Worm (Caenorhabditis elegans) whole organism, young adult: ENCODE measurements around the gene C07D10.5.

Experiments
- B0336.3 ChIP-seq: fragments of 200-800 bp; sonication (Bioruptor generic); IDR thresholded peaks from 2 replicates; pipeline ENCODE4 v1.3.6; 2022; ENCODE audit warnings: missing genetic modification characterization, missing compliant biosample characterization
- F23B12.7 ChIP-seq: sonication (generic microtip); optimal IDR thresholded peaks from 2 replicates; lab custom pipeline; 2017; ENCODE audit warnings: missing genetic modification characterization, mild to moderate bottlenecking, missing compliant biosample characterization, antibody characterized with exemption, moderate library complexity; ENCODE audit not compliant: insufficient read depth
- F49E8.2 ChIP-seq: sonication (generic microtip); optimal IDR thresholded peaks from 3 replicates; lab custom pipeline; 2017; ENCODE audit warnings: missing genetic modification characterization, mild to moderate bottlenecking, missing compliant biosample characterization, antibody characterized with exemption, moderate library complexity; ENCODE audit not compliant: insufficient read depth
- T07F8.4 ChIP-seq: sonication (generic microtip); optimal IDR thresholded peaks from 2 replicates; lab custom pipeline; 2016; ENCODE audit warnings: mild to moderate bottlenecking, missing genetic modification characterization, moderate library complexity, missing compliant biosample characterization
- T26A5.8 ChIP-seq: sonication (generic microtip); optimal IDR thresholded peaks from 2 replicates; lab custom pipeline; 2016; ENCODE audit warnings: missing genetic modification characterization, missing compliant biosample characterization
- Y53F4B.3 ChIP-seq: fragments of 200-800 bp; sonication (Bioruptor generic); IDR thresholded peaks from 2 replicates; pipeline ENCODE4 v1.3.6; 2022; ENCODE audit warnings: missing genetic modification reagents, missing genetic modification characterization, missing compliant biosample characterization
- Y56A3A.18 ChIP-seq: fragments of 200-800 bp; sonication (Bioruptor generic); IDR thresholded peaks from 2 replicates; pipeline ENCODE4 v1.3.6; 2022; ENCODE audit warnings: missing genetic modification reagents, missing genetic modification characterization, missing compliant biosample characterization
- Y67H2A.10 ChIP-seq: fragments of 200-800 bp; sonication (Bioruptor generic); conservative IDR thresholded peaks from 2 replicates; pipeline ENCODE4 v1.3.6; 2022; ENCODE audit warnings: missing genetic modification reagents, missing genetic modification characterization, missing compliant biosample characterization
- atf-7 ChIP-seq: sonication (generic microtip); optimal IDR thresholded peaks from 2 replicates; lab custom pipeline; 2017; ENCODE audit warnings: mild to moderate bottlenecking, missing genetic modification characterization, missing compliant biosample characterization
- athp-1 ChIP-seq: sonication (generic microtip); optimal IDR thresholded peaks from 2 replicates; lab custom pipeline; 2017; ENCODE audit warnings: mild to moderate bottlenecking, missing genetic modification characterization, missing compliant biosample characterization
- attf-6 ChIP-seq: fragments of 200-800 bp; sonication (Bioruptor generic); IDR thresholded peaks from 2 replicates; pipeline ENCODE4 v1.3.6; 2022; ENCODE audit warnings: missing genetic modification reagents, missing genetic modification characterization, missing compliant biosample characterization
- bed-1 ChIP-seq: fragments of 200-800 bp; sonication (Bioruptor generic); IDR thresholded peaks from 2 replicates; pipeline ENCODE4 v1.3.6; 2022; ENCODE audit warnings: missing genetic modification reagents, missing genetic modification characterization, missing compliant biosample characterization
- ccch-3 ChIP-seq: fragments of 200-800 bp; sonication (Bioruptor generic); optimal IDR thresholded peaks from 2 replicates; lab custom pipeline; 2018; ENCODE audit warnings: mild to moderate bottlenecking, missing genetic modification characterization, missing compliant biosample characterization
- cebp-2 ChIP-seq: fragments of 200-800 bp; sonication (Bioruptor generic); IDR thresholded peaks from 2 replicates; pipeline ENCODE4 v1.3.6; 2022; ENCODE audit warnings: missing genetic modification characterization, missing compliant biosample characterization
- efl-1 ChIP-seq: fragments of 150-350 bp; optimal IDR thresholded peaks from 2 replicates; lab custom pipeline; 2014; ENCODE audit warnings: missing biosample characterization, missing genetic modification reagents, missing genetic modification characterization
- egl-18 ChIP-seq: fragments of 200-800 bp; sonication (Bioruptor generic); IDR thresholded peaks from 2 replicates; pipeline ENCODE4 v1.3.6; 2022; ENCODE audit warnings: missing genetic modification reagents, missing genetic modification characterization, missing compliant biosample characterization
- egrh-3 ChIP-seq: fragments of 200-800 bp; sonication (Bioruptor generic); IDR thresholded peaks from 2 replicates; pipeline ENCODE4 v1.3.6; 2022; ENCODE audit warnings: missing genetic modification reagents, missing genetic modification characterization, missing compliant biosample characterization
- ets-4 ChIP-seq: fragments of 200-800 bp; sonication (Bioruptor generic); optimal IDR thresholded peaks from 2 replicates; lab custom pipeline; 2018; ENCODE audit warnings: mild to moderate bottlenecking, missing genetic modification characterization, missing compliant biosample characterization
- fkh-3 ChIP-seq: sonication (generic microtip); optimal IDR thresholded peaks from 2 replicates; lab custom pipeline; 2016; ENCODE audit warnings: mild to moderate bottlenecking, missing genetic modification characterization, missing compliant biosample characterization
- gei-17 ChIP-seq: fragments of 200-800 bp; sonication (Bioruptor generic); optimal IDR thresholded peaks from 2 replicates; lab custom pipeline; 2018; ENCODE audit warnings: mild to moderate bottlenecking, missing genetic modification characterization, missing compliant biosample characterization
- him-1 ChIP-seq: sonication (generic microtip); optimal IDR thresholded peaks from 2 replicates; lab custom pipeline; 2016; ENCODE audit warnings: missing genotype, missing genetic modification reagents, missing genetic modification characterization, missing compliant biosample characterization
- hmg-1.2 ChIP-seq: fragments of 200-800 bp; sonication (Bioruptor generic); IDR thresholded peaks from 2 replicates; pipeline ENCODE4 v1.3.6; 2022; ENCODE audit warnings: missing genetic modification reagents, missing genetic modification characterization, missing compliant biosample characterization
- hmg-20 ChIP-seq: fragments of 200-800 bp; sonication (Bioruptor generic); IDR thresholded peaks from 2 replicates; pipeline ENCODE4 v1.3.6; 2022; ENCODE audit warnings: missing genetic modification reagents, missing genetic modification characterization, missing compliant biosample characterization
- lag-1 ChIP-seq: fragments of 200-800 bp; sonication (Bioruptor generic); IDR thresholded peaks from 2 replicates; pipeline ENCODE4 v1.3.6; 2022; ENCODE audit warnings: missing genetic modification reagents, missing genetic modification characterization, missing compliant biosample characterization
- let-526 ChIP-seq: fragments of 200-800 bp; sonication (Bioruptor generic); IDR thresholded peaks from 2 replicates; pipeline ENCODE4 v1.3.6; 2022; ENCODE audit warnings: missing genetic modification reagents, missing genetic modification characterization, missing compliant biosample characterization
- lin-26 ChIP-seq: fragments of 200-800 bp; sonication (Bioruptor generic); IDR thresholded peaks from 2 replicates; pipeline ENCODE4 v1.3.6; 2022; ENCODE audit warnings: missing genetic modification reagents, missing genetic modification characterization, missing compliant biosample characterization
- lin-35 ChIP-seq, 3 experiments: fragments of 150-350 bp in 2 of 3; sonication (generic microtip) in 1 of 3; optimal IDR thresholded peaks; 2 replicates each; lab custom pipeline; 2014 to 2018; ENCODE audit warnings: missing biosample characterization in 3 of 3, missing genetic modification characterization in 3 of 3, missing genetic modification reagents in 3 of 3
- lin-54 ChIP-seq: fragments of 200-800 bp; sonication (Bioruptor generic); optimal IDR thresholded peaks from 2 replicates; lab custom pipeline; 2018; ENCODE audit warnings: mild to moderate bottlenecking, missing genetic modification characterization, missing compliant biosample characterization
- madf-10 ChIP-seq: sonication (generic microtip); optimal IDR thresholded peaks from 2 replicates; lab custom pipeline; 2016; ENCODE audit warnings: mild to moderate bottlenecking, missing genetic modification characterization, missing compliant biosample characterization
- madf-3 ChIP-seq: fragments of 200-800 bp; sonication (Bioruptor generic); IDR thresholded peaks from 2 replicates; pipeline ENCODE4 v1.3.6; 2022; ENCODE audit warnings: missing genetic modification reagents, missing genetic modification characterization, missing compliant biosample characterization
- mcd-1 ChIP-seq: fragments of 200-800 bp; sonication (Bioruptor generic); IDR thresholded peaks from 2 replicates; pipeline ENCODE4 v1.3.6; 2022; ENCODE audit warnings: missing genetic modification reagents, missing genetic modification characterization, missing compliant biosample characterization
- mes-4 ChIP-seq: sonication (generic microtip); optimal IDR thresholded peaks from 2 replicates; lab custom pipeline; 2016; ENCODE audit warnings: missing genotype, missing genetic modification characterization, missing compliant biosample characterization
- nfya-1 ChIP-seq: sonication (generic microtip); optimal IDR thresholded peaks from 2 replicates; lab custom pipeline; 2017; ENCODE audit warnings: antibody characterized with exemption, missing compliant biosample characterization, missing genetic modification characterization, borderline replicate concordance; ENCODE audit not compliant: insufficient read depth
- nfyb-1 ChIP-seq: fragments of 200-800 bp; sonication (Bioruptor generic); IDR thresholded peaks from 2 replicates; pipeline ENCODE4 v1.3.6; 2022; ENCODE audit warnings: missing genetic modification reagents, missing genetic modification characterization, missing compliant biosample characterization
- nhr-120 ChIP-seq: fragments of 200-800 bp; sonication (Bioruptor generic); IDR thresholded peaks from 2 replicates; pipeline ENCODE4 v1.3.6; 2022; ENCODE audit warnings: missing genetic modification characterization, missing compliant biosample characterization
- nhr-179 ChIP-seq: sonication (generic microtip); optimal IDR thresholded peaks from 2 replicates; lab custom pipeline; 2016; ENCODE audit warnings: mild to moderate bottlenecking, missing genetic modification characterization, missing compliant biosample characterization
- sea-2 ChIP-seq: fragments of 200-800 bp; sonication (Bioruptor generic); IDR thresholded peaks from 2 replicates; pipeline ENCODE4 v1.3.6; 2022; ENCODE audit warnings: missing genetic modification characterization, missing compliant biosample characterization
- snpc-4 ChIP-seq, 5 experiments: fragments of 150-350 bp in 1 of 5; sonication (generic microtip) in 4 of 5; optimal IDR thresholded peaks; 2 replicates each; lab custom pipeline; 2014 to 2018; ENCODE audit warnings: missing genetic modification characterization in 5 of 5, missing biosample characterization in 3 of 5, antibody characterized with exemption in 2 of 5, mild to moderate bottlenecking in 2 of 5, missing compliant biosample characterization in 2 of 5, missing genotype in 2 of 5, moderate library complexity in 2 of 5, missing genetic modification reagents in 1 of 5
- somi-1 ChIP-seq: fragments of 200-800 bp; sonication (Bioruptor generic); optimal IDR thresholded peaks from 2 replicates; lab custom pipeline; 2018; ENCODE audit warnings: mild to moderate bottlenecking, missing genetic modification characterization, missing compliant biosample characterization
- zfh-2 ChIP-seq: fragments of 200-800 bp; sonication (Bioruptor generic); conservative IDR thresholded peaks from 2 replicates; pipeline ENCODE4 v1.3.6; 2022; ENCODE audit warnings: missing genetic modification reagents, missing genetic modification characterization, missing compliant biosample characterization

The C07D10.5 gene

DNA sequence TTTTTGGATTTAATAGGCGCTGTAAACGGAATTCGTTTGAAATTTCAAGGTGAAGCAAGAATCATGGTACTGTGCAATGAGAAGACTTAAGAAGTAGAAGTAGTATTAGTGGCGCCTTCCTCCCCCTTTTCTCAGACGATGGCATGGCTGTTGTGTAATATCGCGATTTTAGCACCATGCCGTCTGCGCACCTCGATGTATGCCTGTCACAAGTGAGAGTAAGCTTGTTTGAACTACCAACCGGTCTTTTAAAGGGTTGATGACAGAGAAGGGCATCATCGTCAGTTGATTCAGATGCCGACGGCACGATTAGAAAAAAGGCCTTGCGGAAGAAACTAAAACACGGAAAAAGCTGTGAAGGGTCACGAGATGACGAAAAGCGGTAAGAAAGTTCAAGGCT lies 22.6 kb downstream of the C07D10.5 start:
- no peak for TF ChIP-seq him-1 (tag; lab: Kevin White, UChicago)
- no peak for TF ChIP-seq Y53F4B.3 (GFP tag; lab: Robert Waterston, UW)
- TF ChIP-seq attf-6 (GFP tag; lab: Robert Waterston, UW), result no peak
- TF ChIP-seq sea-2 (GFP tag; lab: Robert Waterston, UW), result no peak
- no peak for TF ChIP-seq Y67H2A.10 (GFP tag; lab: Robert Waterston, UW)
- TF ChIP-seq ccch-3, result no peak
- no peak for TF ChIP-seq nhr-120 (GFP tag; lab: Robert Waterston, UW)
- no peak for TF ChIP-seq bed-1 (GFP tag; lab: Robert Waterston, UW)
- TF ChIP-seq T26A5.8 (tag; lab: Kevin White, UChicago), result no peak

DNA sequence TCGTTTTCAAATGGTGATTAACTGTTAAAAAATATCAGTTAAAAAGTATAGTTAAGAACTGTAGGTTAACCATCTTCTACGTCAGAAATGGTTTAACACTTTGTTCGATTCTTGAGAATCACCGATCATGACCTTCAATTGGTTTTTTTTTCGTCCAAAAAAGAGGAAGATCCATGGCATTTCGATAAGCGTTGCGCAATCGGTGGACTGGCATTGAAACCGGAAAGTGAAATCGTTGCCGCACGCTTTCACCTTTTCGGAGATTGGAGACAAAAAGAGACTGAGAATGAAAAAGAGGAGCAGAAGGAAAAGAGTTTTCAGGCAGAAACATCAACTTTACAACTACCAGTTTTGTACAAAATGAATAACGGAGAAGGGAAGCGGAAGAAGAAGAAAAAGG lies 23.9 kb downstream of the C07D10.5 start:
- TF ChIP-seq egrh-3 (no peak), F23B12.7 (no peak), T07F8.4 (tag; lab: Kevin White, UChicago) (no peak), nfyb-1 (no peak), lag-1 (no peak)

DNA sequence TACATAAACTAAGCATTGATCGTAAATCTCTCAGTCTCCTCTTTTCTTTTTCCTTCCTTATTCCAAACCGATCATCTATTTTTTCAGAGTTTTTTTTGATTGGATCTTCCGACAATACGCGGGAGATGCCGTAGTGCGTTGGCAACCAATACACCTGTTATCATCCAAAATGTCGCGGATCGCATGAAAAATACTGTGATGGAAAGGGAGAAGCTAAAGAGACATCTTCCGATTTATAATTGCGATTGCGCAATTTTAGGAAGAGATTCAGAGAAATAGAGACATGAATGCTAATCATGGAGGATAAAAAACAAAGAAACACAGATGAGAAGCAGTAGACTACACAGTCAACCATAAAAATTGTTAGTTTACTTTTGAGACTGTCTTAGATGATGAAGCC lies 25.1 kb downstream of the C07D10.5 start:
- TF ChIP-seq snpc-4 (GFP tag; optimal IDR thresholded peaks at IDR 0.05; lab: Kevin White, UChicago) (no peak), snpc-4 (tag; optimal IDR thresholded peaks at IDR 0.05; lab: Kevin White, UChicago) (no peak), nhr-179 (tag; lab: Kevin White, UChicago) (no peak), F49E8.2 (tag; lab: Kevin White, UChicago) (no peak), mcd-1 (no peak), zfh-2 (GFP tag; lab: Robert Waterston, UW) (no peak), madf-10 (no peak), efl-1 (GFP tag; lab: Kevin White, UChicago) (no peak), Y56A3A.18 (GFP tag; lab: Robert Waterston, UW) (no peak), nfya-1 (tag; lab: Kevin White, UChicago) (no peak), hmg-1.2 (GFP tag; lab: Robert Waterston, UW) (no peak), ets-4 (GFP tag; lab: Kevin White, UChicago) (no peak), athp-1 (tag; lab: Kevin White, UChicago) (no peak)

DNA sequence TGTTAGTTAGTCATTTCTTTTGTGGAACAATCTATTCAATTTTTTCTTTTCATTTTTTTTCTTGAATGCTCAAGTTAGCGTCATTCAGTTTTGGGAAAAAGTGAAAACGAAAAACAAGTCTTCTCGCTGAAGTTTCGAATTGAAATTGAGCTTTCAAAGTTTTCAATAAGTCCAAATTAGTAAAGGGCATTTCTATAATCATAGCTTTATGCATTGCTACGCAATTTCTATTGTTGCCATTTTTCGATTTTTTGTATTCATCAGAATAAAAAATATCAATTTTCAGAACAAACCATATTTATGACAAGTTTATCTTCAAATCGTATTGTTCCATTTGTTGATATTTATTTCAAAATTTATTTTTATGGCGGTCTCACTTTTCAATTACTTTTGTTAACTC lies 26.8 kb downstream of the C07D10.5 start, which contains the start of gene srd-55:
Gene srd-55, plus strand, starts transcription at position 301 of the 400 bp plus-strand sequence.
- TF ChIP-seq fkh-3 (no peak), attf-6 (GFP tag; lab: Robert Waterston, UW) (no peak), nhr-120 (GFP tag; lab: Robert Waterston, UW) (no peak), lin-54 (no peak), zfh-2 (GFP tag; lab: Robert Waterston, UW) (no peak), egl-18 (GFP tag; lab: Robert Waterston, UW) (no peak), somi-1 (GFP tag; lab: Kevin White, UChicago) (no peak), gei-17 (GFP tag; lab: Kevin White, UChicago) (no peak), cebp-2 (GFP tag; lab: Robert Waterston, UW) (no peak), B0336.3 (GFP tag; lab: Robert Waterston, UW) (no peak), madf-3 (GFP tag; lab: Robert Waterston, UW) (no peak), let-526 (no peak), mes-4 (tag; lab: Kevin White, UChicago) (no peak), lin-35 (GFP tag; optimal IDR thresholded peaks at IDR 0.05; lab: Kevin White, UChicago) (no peak), hmg-20 (GFP tag; lab: Robert Waterston, UW) (no peak), atf-7 (tag; lab: Kevin White, UChicago) (no peak), hmg-1.2 (GFP tag; lab: Robert Waterston, UW) (no peak), lin-26 (GFP tag; lab: Robert Waterston, UW) (no peak), egrh-3 (no peak)
- TF ChIP-seq, all 124 proteins: peak for 0
